Fruit fly (Drosophila melanogaster) Kc167 (cell line): ENCODE measurements around the gene CG42502.

Experiments used
- Myc ChIP-seq: fragments of >200 bp; optimal IDR thresholded peaks from 2 replicates; lab custom pipeline; 2017; ENCODE audit warnings: missing external identifiers
- Sin3A ChIP-seq: fragments of >200 bp; optimal IDR thresholded peaks from 2 replicates; lab custom pipeline; 2018; ENCODE audit warnings: missing external identifiers
- h ChIP-seq: fragments of >200 bp; optimal IDR thresholded peaks from 3 replicates; lab custom pipeline; 2018; ENCODE audit warnings: missing external identifiers
- insv ChIP-seq: fragments of >200 bp; optimal IDR thresholded peaks from 3 replicates; lab custom pipeline; 2018; ENCODE audit warnings: missing external identifiers
- psq ChIP-seq: fragments of >200 bp; optimal IDR thresholded peaks from 2 replicates; lab custom pipeline; 2017; ENCODE audit warnings: missing external identifiers
- ttk ChIP-seq: sonication (Bioruptor generic); optimal IDR thresholded peaks from 2 replicates; lab custom pipeline; 2017; ENCODE audit warnings: missing external identifiers

Gene CG42502

DNA sequence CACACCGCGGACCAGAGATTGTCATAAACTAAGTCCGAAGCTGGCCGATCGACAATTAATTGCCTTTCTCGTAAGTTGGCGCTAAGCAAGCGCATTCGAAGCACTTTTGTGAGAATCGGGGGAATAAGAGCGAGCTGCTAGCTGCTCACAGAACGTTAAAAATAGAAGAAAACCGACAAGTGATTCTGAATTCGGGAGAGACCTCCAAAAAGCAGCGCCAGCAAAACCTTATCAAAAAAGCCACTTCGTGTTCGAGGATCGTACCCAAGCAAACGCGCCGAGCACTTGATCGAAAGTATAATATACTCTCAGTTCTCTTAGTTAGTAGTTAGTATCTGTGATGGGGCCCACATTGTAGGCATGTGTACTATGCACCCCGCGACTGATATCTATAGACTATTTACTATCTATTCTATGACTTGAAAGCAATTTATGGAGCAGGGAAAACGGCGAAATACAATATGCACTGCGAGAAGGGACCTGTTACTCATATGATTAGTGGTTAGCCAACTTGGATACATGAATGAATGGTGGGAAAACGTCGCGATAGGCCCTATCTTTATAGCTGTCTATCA is 23.6 kb downstream of the CG42502 start:
- TF ChIP-seq h (lab: Kevin White, UChicago) (no peak), psq (lab: Kevin White, UChicago) (no peak), ttk (no peak)

DNA sequence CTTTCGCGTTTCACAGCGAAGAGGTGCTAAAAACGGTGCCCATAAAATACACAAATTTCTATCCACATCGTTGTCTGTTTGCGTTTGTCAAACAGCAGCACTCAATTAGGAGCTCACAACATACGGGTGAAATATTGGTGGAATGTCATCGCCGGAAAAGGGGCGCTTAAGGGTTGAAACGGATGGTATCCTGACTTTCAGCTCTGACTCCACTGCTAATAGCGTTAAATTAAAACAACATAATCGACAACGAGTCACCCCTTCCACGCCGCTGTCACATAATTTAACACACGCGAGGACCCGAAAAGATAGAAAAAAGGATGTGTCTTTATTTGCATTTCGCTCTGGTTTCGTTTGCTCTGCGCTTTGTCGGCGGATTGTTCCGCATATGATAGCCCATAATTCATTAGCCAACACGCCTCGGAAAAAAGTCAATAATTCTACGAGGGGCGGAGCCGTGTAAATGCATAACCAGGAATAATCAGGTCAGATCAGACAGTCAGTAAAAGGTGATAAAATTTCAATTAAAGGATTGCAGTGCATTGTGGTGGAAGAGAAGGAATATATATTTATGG is 25.9 kb downstream of the CG42502 start:
- TF ChIP-seq Myc (lab: Kevin White, UChicago) (no peak), ttk (no peak), psq (lab: Kevin White, UChicago) (no peak), h (lab: Kevin White, UChicago) (no peak), insv (lab: Kevin White, UChicago) (no peak), Sin3A (lab: Kevin White, UChicago) (no peak)

DNA sequence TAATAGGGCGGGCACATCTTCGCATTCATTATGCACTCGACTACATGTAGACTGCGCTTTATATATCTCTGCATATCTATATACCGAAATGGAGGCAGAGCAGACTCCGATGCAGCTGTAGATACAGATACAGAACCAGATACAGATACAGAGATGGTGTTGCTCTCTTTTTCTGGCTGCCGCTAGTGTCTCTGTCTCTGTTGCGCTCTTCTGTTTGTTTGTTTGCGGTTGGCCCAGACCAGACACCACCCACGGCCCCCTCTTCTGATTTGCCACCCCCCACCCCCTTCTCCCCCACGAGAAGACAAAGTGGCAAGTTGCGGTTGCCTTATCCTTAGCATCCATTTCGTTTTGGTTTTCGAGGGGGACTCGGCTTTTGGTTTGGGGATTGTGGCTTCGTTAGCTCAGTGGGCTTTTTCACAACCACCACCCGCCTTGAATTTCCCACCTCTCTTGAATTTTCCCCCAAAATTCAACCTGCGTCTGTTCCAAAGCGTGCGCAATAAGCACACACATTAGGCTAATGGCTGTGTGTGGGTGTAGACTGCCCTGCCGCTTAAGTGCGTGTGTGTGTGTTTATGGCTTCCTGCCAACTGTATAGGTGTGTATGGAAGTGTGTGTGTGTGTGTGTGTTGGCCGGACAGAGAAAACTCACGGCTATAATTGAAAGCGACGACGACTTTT is 27.6 kb downstream of the CG42502 start:
- TF ChIP-seq insv (lab: Kevin White, UChicago) (no peak), ttk (no peak), psq (lab: Kevin White, UChicago) (no peak), h (lab: Kevin White, UChicago) (no peak), Sin3A (lab: Kevin White, UChicago) (no peak), Myc (lab: Kevin White, UChicago) (no peak)

DNA sequence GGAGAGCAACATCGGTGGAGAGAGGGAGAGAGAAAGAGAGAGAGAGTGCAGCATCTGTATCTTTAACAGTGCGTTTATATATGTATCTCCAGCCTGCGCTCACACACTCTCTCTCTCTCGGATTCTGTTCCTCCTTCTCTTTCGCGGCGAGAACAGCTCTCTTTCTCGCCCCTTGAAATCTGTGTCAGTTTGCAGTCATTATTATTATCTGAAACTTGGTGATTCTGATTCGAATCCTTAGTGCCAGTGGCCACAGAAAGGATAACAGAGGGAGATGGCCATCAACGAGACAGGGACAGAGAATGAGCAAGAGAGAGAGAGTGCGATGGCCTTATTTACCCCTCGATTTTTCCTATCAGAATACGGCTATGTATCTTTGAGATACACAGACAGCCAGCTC is 28.1 kb downstream of the CG42502 start:
- TF ChIP-seq psq (lab: Kevin White, UChicago): no peak
- no peak for TF ChIP-seq h (lab: Kevin White, UChicago)
- TF ChIP-seq insv (lab: Kevin White, UChicago): no peak
- TF ChIP-seq Sin3A (lab: Kevin White, UChicago): no peak
- no peak for TF ChIP-seq Myc (lab: Kevin White, UChicago)
- TF ChIP-seq ttk: no peak

dm6 chr2L:18782212-18782825 is 28.7 kb downstream of the CG42502 start:
- no peak for TF ChIP-seq Myc (lab: Kevin White, UChicago)
- TF ChIP-seq psq (lab: Kevin White, UChicago): no peak
- no peak for TF ChIP-seq h (lab: Kevin White, UChicago)
- TF ChIP-seq insv (lab: Kevin White, UChicago): no peak
- no peak for TF ChIP-seq ttk
- TF ChIP-seq Sin3A (lab: Kevin White, UChicago): no peak

dm6 chr2L:18780911-18781545 is 30.0 kb downstream of the CG42502 start:
- TF ChIP-seq Sin3A (lab: Kevin White, UChicago) (no peak), insv (lab: Kevin White, UChicago) (no peak), psq (lab: Kevin White, UChicago) (no peak), Myc (lab: Kevin White, UChicago) (no peak), h (lab: Kevin White, UChicago) (no peak), ttk (no peak)

- TF ChIP-seq h (lab: Kevin White, UChicago) (no peak), ttk (no peak), Myc (lab: Kevin White, UChicago) (no peak), psq (lab: Kevin White, UChicago) (no peak), Sin3A (lab: Kevin White, UChicago) (no peak), insv (lab: Kevin White, UChicago) (no peak)
Measured at dm6 chr2L:18777442-18777841, 33.6 kb downstream of the CG42502 start.

- no peak for TF ChIP-seq Sin3A (lab: Kevin White, UChicago)
- no peak for TF ChIP-seq Myc (lab: Kevin White, UChicago)
- TF ChIP-seq ttk: no peak
- no peak for TF ChIP-seq h (lab: Kevin White, UChicago)
- TF ChIP-seq insv (lab: Kevin White, UChicago): no peak
- no peak for TF ChIP-seq psq (lab: Kevin White, UChicago)
Measured at dm6 chr2L:18776559-18776958, 34.5 kb downstream of the CG42502 start.

DNA sequence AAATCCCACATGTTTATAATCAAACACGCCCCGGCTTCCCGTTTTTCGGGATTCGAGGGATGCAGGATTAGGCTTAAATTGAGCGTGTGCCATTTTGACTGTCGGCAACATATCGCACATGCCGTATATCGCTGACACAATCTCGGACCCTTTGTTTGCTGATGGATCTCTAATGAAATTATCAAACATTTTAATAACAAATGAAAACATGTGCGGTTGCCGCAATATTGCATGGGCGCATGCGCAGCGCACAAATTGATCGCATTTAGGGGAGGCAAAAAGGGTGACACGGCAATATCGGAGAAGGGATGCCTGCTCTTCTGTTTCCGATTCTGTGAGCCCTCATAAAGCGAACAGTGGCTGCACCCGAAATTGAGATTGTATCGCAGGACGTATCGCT is 35.8 kb downstream of the CG42502 start:
- no peak for TF ChIP-seq psq (lab: Kevin White, UChicago)
- TF ChIP-seq ttk: no peak
- no peak for TF ChIP-seq Sin3A (lab: Kevin White, UChicago)
- TF ChIP-seq Myc (lab: Kevin White, UChicago): no peak
- TF ChIP-seq h (lab: Kevin White, UChicago): no peak
- TF ChIP-seq insv (lab: Kevin White, UChicago): no peak

DNA sequence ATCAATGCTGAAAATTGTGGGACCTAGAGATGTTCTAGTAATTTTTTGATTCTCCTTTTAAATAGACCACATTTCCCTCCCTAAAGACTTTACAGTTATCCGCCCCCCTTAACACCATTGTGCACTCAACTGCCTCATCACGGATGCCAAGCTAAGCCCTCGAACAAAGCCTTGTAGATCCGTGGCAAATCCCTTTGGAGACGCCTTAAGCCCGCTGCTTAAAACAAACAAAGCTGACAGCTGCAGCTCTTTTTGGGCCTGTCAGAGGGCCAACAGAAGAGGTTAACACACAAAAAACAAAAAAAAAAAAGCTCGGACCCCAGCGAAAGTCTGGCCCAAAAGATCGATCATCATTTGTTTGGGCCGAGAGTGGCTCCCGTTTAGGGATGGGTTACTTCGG is 43.2 kb downstream of the CG42502 start:
- no peak for TF ChIP-seq Sin3A (lab: Kevin White, UChicago)
- no peak for TF ChIP-seq psq (lab: Kevin White, UChicago)
- TF ChIP-seq Myc (lab: Kevin White, UChicago): no peak
- TF ChIP-seq insv (lab: Kevin White, UChicago): no peak
- no peak for TF ChIP-seq h (lab: Kevin White, UChicago)
- TF ChIP-seq ttk: no peak

DNA sequence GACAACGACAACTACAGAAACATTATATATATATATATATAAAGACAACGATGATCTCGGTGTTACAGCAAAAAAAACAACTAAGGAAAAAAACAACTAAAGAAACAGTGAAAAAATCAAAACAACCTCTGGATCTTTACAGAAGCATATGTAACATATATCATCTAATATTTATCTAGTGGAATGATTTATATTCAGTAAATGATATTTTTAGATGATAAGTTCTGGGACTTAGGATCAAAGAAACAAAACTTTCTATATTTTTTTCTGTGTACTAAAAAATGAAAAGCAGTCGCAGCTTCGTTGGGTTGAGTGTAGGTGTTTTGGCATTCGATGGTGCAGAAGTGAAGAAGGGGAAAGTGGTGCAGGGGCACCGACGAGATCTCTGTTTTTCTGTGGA is 43.9 kb downstream of the CG42502 start:
- no peak for TF ChIP-seq h (lab: Kevin White, UChicago)
- no peak for TF ChIP-seq insv (lab: Kevin White, UChicago)
- no peak for TF ChIP-seq Sin3A (lab: Kevin White, UChicago)
- no peak for TF ChIP-seq ttk
- TF ChIP-seq psq (lab: Kevin White, UChicago): no peak
- no peak for TF ChIP-seq Myc (lab: Kevin White, UChicago)
